Worm (Caenorhabditis elegans) whole organism, mixed stage, embryonic: Measurements from ENCODE around the gene pro-2.

Experiments
- blmp-1 ChIP-seq: fragments of 150-350 bp; optimal IDR thresholded peaks from 2 replicates; lab custom pipeline; 2014; ENCODE audit warnings: missing biosample characterization, missing genetic modification characterization
- elt-1 ChIP-seq: sonication (generic microtip); optimal IDR thresholded peaks from 2 replicates; lab custom pipeline; 2017; ENCODE audit warnings: missing genetic modification characterization, mild to moderate bottlenecking, missing compliant biosample characterization, antibody characterized with exemption, moderate library complexity, borderline replicate concordance; ENCODE audit not compliant: insufficient read depth
- mls-2 ChIP-seq: sonication (generic microtip); optimal IDR thresholded peaks from 2 replicates; lab custom pipeline; 2016; ENCODE audit warnings: mild to moderate bottlenecking, missing genetic modification characterization, moderate library complexity, missing compliant biosample characterization
- nhr-12 ChIP-seq: fragments of 150-350 bp; optimal IDR thresholded peaks from 2 replicates; lab custom pipeline; 2014; ENCODE audit warnings: missing biosample characterization, missing genetic modification characterization
- nhr-28 ChIP-seq: fragments of 150-350 bp; optimal IDR thresholded peaks from 2 replicates; lab custom pipeline; 2014; ENCODE audit warnings: missing biosample characterization, missing genetic modification characterization
- pha-4 ChIP-seq: fragments of 150-350 bp; optimal IDR thresholded peaks from 2 replicates; lab custom pipeline; 2018; ENCODE audit warnings: missing biosample characterization, missing genetic modification reagents, missing genetic modification characterization
- snpc-4 ChIP-seq: fragments of 150-350 bp; optimal IDR thresholded peaks from 2 replicates; lab custom pipeline; 2014; ENCODE audit warnings: missing biosample characterization, missing genetic modification characterization
- unc-62 ChIP-seq: fragments of 150-350 bp; optimal IDR thresholded peaks from 2 replicates; lab custom pipeline; 2014; ENCODE audit warnings: missing biosample characterization, missing genetic modification reagents, missing genetic modification characterization

- no peak for TF ChIP-seq snpc-4 (tag; lab: Kevin White, UChicago)
- TF ChIP-seq pha-4 (tag; lab: Kevin White, UChicago): no peak
- no peak for TF ChIP-seq elt-1
- no peak for TF ChIP-seq unc-62 (GFP tag; lab: Kevin White, UChicago)
- no peak for TF ChIP-seq nhr-12 (tag; lab: Kevin White, UChicago)
- no peak for TF ChIP-seq blmp-1
- no peak for TF ChIP-seq mls-2 (tag; lab: Kevin White, UChicago)
- no peak for TF ChIP-seq nhr-28 (tag; lab: Kevin White, UChicago)
Measured at ce11 chrII:10373016-10373415, 28.1 kb upstream of the pro-2 start.
